Fruit fly (Drosophila melanogaster) whole organism, embryonic: Measurements from ENCODE around the gene DPCoAC.

Experiments
- Ada2b ChIP-seq: fragments of 200-800 bp; sonication (Bioruptor generic); IDR thresholded peaks from 2 replicates; pipeline ENCODE4 v1.3.6; 2022; ENCODE audit warnings: missing biosample characterization, missing genetic modification characterization
- Bdp1 ChIP-seq: fragments of 200-800 bp; sonication (Bioruptor generic); optimal IDR thresholded peaks from 3 replicates; lab custom pipeline; 2016; ENCODE audit warnings: missing biosample characterization, missing genetic modification characterization
- CG10321 ChIP-seq: fragments of 200-800 bp; sonication (Bioruptor generic); IDR thresholded peaks from 2 replicates; pipeline ENCODE4 v1.3.6; 2022; ENCODE audit warnings: missing biosample characterization, missing genetic modification characterization
- CG11093 ChIP-seq: fragments of 200-800 bp; sonication (Bioruptor generic); IDR thresholded peaks from 3 replicates; pipeline ENCODE4 v1.3.6; 2022; ENCODE audit warnings: missing biosample characterization, missing genetic modification characterization
- CG11695 ChIP-seq: fragments of 200-800 bp; sonication (Bioruptor generic); IDR thresholded peaks from 3 replicates; pipeline ENCODE4 v1.3.6; 2022; ENCODE audit warnings: missing biosample characterization, missing genetic modification characterization
- CG12104 ChIP-seq: fragments of 200-800 bp; sonication (Bioruptor generic); optimal IDR thresholded peaks from 3 replicates; lab custom pipeline; 2016; ENCODE audit warnings: missing biosample characterization, missing genetic modification characterization
- CG13296 ChIP-seq: fragments of 200-800 bp; sonication (Bioruptor generic); optimal IDR thresholded peaks from 3 replicates; lab custom pipeline; 2018; ENCODE audit warnings: missing biosample characterization, mild to moderate bottlenecking, missing genetic modification characterization
- CG17186 ChIP-seq: fragments of 200-800 bp; sonication (Bioruptor generic); optimal IDR thresholded peaks from 3 replicates; lab custom pipeline; 2017; ENCODE audit warnings: missing biosample characterization, missing genetic modification reagents, missing genetic modification characterization
- CG17328 ChIP-seq: fragments of 200-800 bp; sonication (Bioruptor generic); IDR thresholded peaks from 2 replicates; pipeline ENCODE4 v1.3.6; 2022; ENCODE audit warnings: missing biosample characterization, missing genetic modification characterization
- CG1792 ChIP-seq: fragments of 200-800 bp; sonication (Bioruptor generic); optimal IDR thresholded peaks from 2 replicates; lab custom pipeline; 2016; ENCODE audit warnings: missing biosample characterization, missing genetic modification characterization
- CG2875 ChIP-seq: fragments of 200-800 bp; sonication (Bioruptor generic); optimal IDR thresholded peaks from 2 replicates; lab custom pipeline; 2017; ENCODE audit warnings: missing biosample characterization, mild to moderate bottlenecking, missing genetic modification characterization, missing genetic modification reagents
- CG30020 ChIP-seq: fragments of 200-800 bp; optimal IDR thresholded peaks from 2 replicates; lab custom pipeline; 2019; ENCODE audit warnings: missing biosample characterization, mild to moderate bottlenecking, missing genetic modification characterization, moderate library complexity
- CG32772 ChIP-seq: fragments of 200-800 bp; sonication (Bioruptor generic); IDR thresholded peaks from 2 replicates; pipeline ENCODE4 v1.3.6; 2022; ENCODE audit warnings: missing biosample characterization, missing genetic modification characterization
- CG3281 ChIP-seq: fragments of 200-800 bp; sonication (Bioruptor generic); optimal IDR thresholded peaks from 3 replicates; lab custom pipeline; 2017; ENCODE audit warnings: missing biosample characterization, mild to moderate bottlenecking, missing genetic modification characterization
- CG34224 ChIP-seq: fragments of 200-800 bp; sonication (Bioruptor generic); IDR thresholded peaks from 3 replicates; pipeline ENCODE4 v1.3.6; 2022; ENCODE audit warnings: missing biosample characterization, missing genetic modification characterization; ENCODE audit not compliant: partially characterized antibody
- CG7357 ChIP-seq: fragments of 200-800 bp; sonication (Bioruptor generic); IDR thresholded peaks from 3 replicates; pipeline ENCODE4 v1.3.6; 2022; ENCODE audit warnings: missing biosample characterization, missing genetic modification characterization
- CG7839 ChIP-seq: fragments of 200-800 bp; sonication (Bioruptor generic); optimal IDR thresholded peaks from 3 replicates; lab custom pipeline; 2018; ENCODE audit warnings: missing biosample characterization, mild to moderate bottlenecking, missing genetic modification characterization, moderate library complexity
- CG8359 ChIP-seq: fragments of 200-800 bp; sonication (Bioruptor generic); optimal IDR thresholded peaks from 2 replicates; lab custom pipeline; 2017; ENCODE audit warnings: missing biosample characterization, mild to moderate bottlenecking, missing genetic modification characterization, borderline replicate concordance
- D19A ChIP-seq: fragments of 200-800 bp; optimal IDR thresholded peaks from 3 replicates; lab custom pipeline; 2019; ENCODE audit warnings: missing biosample characterization, mild to moderate bottlenecking, missing genetic modification characterization, moderate library complexity
- Doc3 ChIP-seq: fragments of 200-800 bp; sonication (Bioruptor generic); IDR thresholded peaks from 3 replicates; pipeline ENCODE4 v1.3.6; 2022; ENCODE audit warnings: missing biosample characterization, missing genetic modification characterization; ENCODE audit not compliant: partially characterized antibody
- Ets65A ChIP-seq: fragments of 200-800 bp; sonication (Bioruptor generic); peaks from one replicate; lab custom pipeline; 2016; ENCODE audit warnings: missing biosample characterization, missing genetic modification characterization
- Fer3 ChIP-seq: fragments of 200-800 bp; sonication (Bioruptor generic); optimal IDR thresholded peaks from 2 replicates; lab custom pipeline; 2018; ENCODE audit warnings: missing biosample characterization, mild to moderate bottlenecking, missing genetic modification characterization, moderate library complexity
- Gug ChIP-seq: fragments of 200-800 bp; sonication (Bioruptor generic); IDR thresholded peaks from 4 replicates; pipeline ENCODE4 v1.3.6; 2022; ENCODE audit warnings: missing biosample characterization, missing genetic modification characterization
- Hr39 ChIP-seq: fragments of >200 bp; optimal IDR thresholded peaks from 2 replicates; lab custom pipeline; 2017
- Hsf ChIP-seq: fragments of 200-800 bp; sonication (Bioruptor generic); optimal IDR thresholded peaks from 3 replicates; lab custom pipeline; 2016; ENCODE audit warnings: missing biosample characterization, missing genetic modification characterization
- NC2α ChIP-seq: fragments of 200-800 bp; sonication (Bioruptor generic); optimal IDR thresholded peaks from 2 replicates; lab custom pipeline; 2016; ENCODE audit warnings: missing biosample characterization, missing genetic modification characterization
- Rfx ChIP-seq: fragments of 200-800 bp; sonication (Bioruptor generic); IDR thresholded peaks from 2 replicates; pipeline ENCODE4 v1.3.6; 2022; ENCODE audit warnings: missing biosample characterization, missing genetic modification characterization
- Side ChIP-seq: fragments of 200-800 bp; sonication (Bioruptor generic); optimal IDR thresholded peaks from 2 replicates; lab custom pipeline; 2016; ENCODE audit warnings: missing biosample characterization, missing genetic modification characterization
- Sin3A ChIP-seq: fragments of >200 bp; optimal IDR thresholded peaks from 2 replicates; lab custom pipeline; 2018
- Tbp ChIP-seq: fragments of >200 bp; optimal IDR thresholded peaks from 2 replicates; lab custom pipeline; 2018; ENCODE audit warnings: missing biosample characterization, missing genetic modification characterization
- Usf ChIP-seq: fragments of 200-800 bp; sonication (Bioruptor generic); optimal IDR thresholded peaks from 2 replicates; lab custom pipeline; 2017; ENCODE audit warnings: missing genotype, missing biosample characterization, missing genetic modification characterization
- YL-1 ChIP-seq: fragments of 200-800 bp; sonication (Bioruptor generic); optimal IDR thresholded peaks from 3 replicates; lab custom pipeline; 2017; ENCODE audit warnings: missing biosample characterization, mild to moderate bottlenecking, missing genetic modification characterization
- bbx ChIP-seq: fragments of 200-800 bp; sonication (Bioruptor generic); IDR thresholded peaks from 2 replicates; pipeline ENCODE4 v1.3.6; 2022; ENCODE audit warnings: missing biosample characterization, missing genetic modification characterization; ENCODE audit not compliant: partially characterized antibody
- bsh ChIP-seq, 2 experiments: fragments of 200-800 bp; sonication (Bioruptor generic); optimal IDR thresholded peaks; 2 replicates each; lab custom pipeline; 2017 to 2018; ENCODE audit warnings: mild to moderate bottlenecking in 2 of 2, missing biosample characterization in 2 of 2, missing genetic modification characterization in 2 of 2, moderate library complexity in 1 of 2
- cg ChIP-seq: fragments of 200-800 bp; sonication (Bioruptor generic); optimal IDR thresholded peaks from 3 replicates; lab custom pipeline; 2019; ENCODE audit warnings: missing biosample characterization, mild to moderate bottlenecking, missing genetic modification characterization, moderate library complexity
- chinmo ChIP-seq: fragments of 200-800 bp; sonication (Bioruptor generic); IDR thresholded peaks from 4 replicates; pipeline ENCODE4 v1.3.6; 2022; ENCODE audit warnings: missing biosample characterization, missing genetic modification characterization; ENCODE audit not compliant: partially characterized antibody
- croc ChIP-seq: fragments of 200-800 bp; sonication (Bioruptor generic); conservative IDR thresholded peaks from 3 replicates; pipeline ENCODE4 v1.3.6; 2022; ENCODE audit warnings: missing biosample characterization, missing genetic modification characterization
- fd3F ChIP-seq: fragments of 200-800 bp; sonication (Bioruptor generic); optimal IDR thresholded peaks from 2 replicates; lab custom pipeline; 2018; ENCODE audit warnings: missing biosample characterization, mild to moderate bottlenecking, missing genetic modification characterization, moderate library complexity
- fu2 ChIP-seq: fragments of 200-800 bp; sonication (Bioruptor generic); optimal IDR thresholded peaks from 2 replicates; lab custom pipeline; 2016; ENCODE audit warnings: missing biosample characterization, missing genetic modification characterization
- gfzf ChIP-seq: fragments of 200-800 bp; sonication (Bioruptor generic); optimal IDR thresholded peaks from 2 replicates; lab custom pipeline; 2016; ENCODE audit warnings: missing biosample characterization, mild to moderate bottlenecking, missing genetic modification characterization, moderate library complexity
- grn ChIP-seq: fragments of 200-800 bp; sonication (Bioruptor generic); optimal IDR thresholded peaks from 3 replicates; lab custom pipeline; 2017; ENCODE audit warnings: missing biosample characterization, missing genetic modification characterization
- gsb ChIP-seq: fragments of 200-800 bp; sonication (Bioruptor generic); IDR thresholded peaks from 2 replicates; pipeline ENCODE4 v1.3.6; 2022; ENCODE audit warnings: missing biosample characterization, missing genetic modification characterization
- h ChIP-seq: fragments of >200 bp; optimal IDR thresholded peaks from 2 replicates; lab custom pipeline; 2017
- her ChIP-seq: fragments of 200-800 bp; sonication (Bioruptor generic); optimal IDR thresholded peaks from 2 replicates; lab custom pipeline; 2016; ENCODE audit warnings: missing biosample characterization, missing genetic modification characterization
- luna ChIP-seq: fragments of 200-800 bp; sonication (Bioruptor generic); optimal IDR thresholded peaks from 2 replicates; lab custom pipeline; 2016; ENCODE audit warnings: missing biosample characterization, missing genetic modification characterization
- onecut ChIP-seq: fragments of 200-800 bp; sonication (Bioruptor generic); IDR thresholded peaks from 2 replicates; pipeline ENCODE4 v1.3.6; 2022; ENCODE audit warnings: missing biosample characterization, missing genetic modification characterization
- shn ChIP-seq: fragments of 200-800 bp; sonication (Bioruptor generic); optimal IDR thresholded peaks from 3 replicates; lab custom pipeline; 2016; ENCODE audit warnings: missing biosample characterization, missing genetic modification characterization
- sob ChIP-seq: fragments of 200-800 bp; sonication (Bioruptor generic); IDR thresholded peaks from 2 replicates; pipeline ENCODE4 v1.3.6; 2022; ENCODE audit warnings: missing biosample characterization, missing genetic modification characterization
- stwl ChIP-seq: fragments of 200-800 bp; sonication (Bioruptor generic); optimal IDR thresholded peaks from 3 replicates; lab custom pipeline; 2018; ENCODE audit warnings: missing biosample characterization, mild to moderate bottlenecking, missing genetic modification characterization, moderate library complexity
- tll ChIP-seq, 2 experiments: fragments of 200-800 bp in 1 of 2; fragments of >200 bp in 1 of 2; sonication (Bioruptor generic) in 1 of 2; optimal IDR thresholded peaks; 2 replicates each; lab custom pipeline; 2017 to 2019; ENCODE audit warnings: missing biosample characterization in 2 of 2, missing genetic modification characterization in 2 of 2, mild to moderate bottlenecking in 1 of 2, moderate library complexity in 1 of 2

Gene DPCoAC

DNA sequence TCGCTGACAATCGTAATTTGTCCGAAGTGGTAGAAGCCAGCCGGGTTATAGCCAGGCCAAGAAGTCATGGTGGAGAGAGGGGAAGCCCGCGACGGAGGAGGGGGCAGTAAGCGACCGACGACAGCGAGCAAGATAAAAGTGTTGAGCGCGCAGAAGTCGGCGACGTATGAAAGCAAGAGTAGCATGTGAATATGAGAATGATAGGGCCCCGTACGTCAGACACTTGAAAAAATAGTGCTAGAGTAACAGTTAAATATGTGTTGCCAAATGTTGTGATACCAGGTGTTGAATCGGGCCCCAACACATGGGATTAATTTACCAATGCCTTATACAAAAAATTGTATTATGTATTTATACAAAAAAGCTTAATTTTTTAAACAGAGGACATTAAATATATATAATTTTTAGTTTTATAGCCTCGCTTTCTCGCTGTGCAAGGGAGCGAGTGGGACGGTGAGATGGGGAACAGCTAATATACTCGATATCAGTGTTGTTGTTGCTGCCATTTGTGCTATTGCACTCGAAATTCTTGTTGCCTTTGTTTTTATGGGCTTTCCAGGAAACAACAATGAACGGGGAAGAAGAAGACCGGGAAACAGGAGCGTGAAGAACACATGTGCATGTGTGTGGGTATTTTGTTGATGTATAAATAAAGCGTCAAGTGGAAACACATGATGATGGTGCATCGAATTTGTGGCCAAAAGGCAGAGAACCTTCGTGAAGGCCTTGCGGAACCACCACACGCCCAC, 7.4 kb downstream of the DPCoAC start (continued):
- peak; percentile 89 for TF ChIP-seq Fer3
- no peak for TF ChIP-seq Side (GFP tag; lab: Kevin White, UChicago)
- peak; percentile 87 for TF ChIP-seq Ada2b (GFP tag; lab: Robert Waterston, UW)
- TF ChIP-seq Sin3A (lab: Kevin White, UChicago), result no peak
- TF ChIP-seq CG7357 (GFP tag; lab: Robert Waterston, UW), result peak; percentile 80
- TF ChIP-seq Ets65A (GFP tag; lab: Kevin White, UChicago), result peak; percentile 95
- TF ChIP-seq Gug (GFP tag; lab: Robert Waterston, UW), result peak; percentile 78
- no peak for TF ChIP-seq bbx (GFP tag; lab: Robert Waterston, UW)
- peak; percentile 4 for TF ChIP-seq stwl (tag; lab: Kevin White, UChicago)
- peak; percentile 90 for TF ChIP-seq CG7839
- peak; percentile 59; the same call in 3 of the 4 replicates for TF ChIP-seq chinmo (GFP tag; lab: Robert Waterston, UW)
- peak; percentile 23 for TF ChIP-seq Bdp1 (GFP tag; lab: Kevin White, UChicago)
- peak; percentile 84 for TF ChIP-seq gsb (GFP tag; lab: Robert Waterston, UW)
- TF ChIP-seq CG3281, result peak; percentile 87
- peak; percentile 67 for TF ChIP-seq Hsf (GFP tag; lab: Kevin White, UChicago)
- no peak for TF ChIP-seq NC2α
- no peak for TF ChIP-seq luna
- no peak for TF ChIP-seq YL-1 (GFP tag; lab: Kevin White, UChicago)
- TF ChIP-seq CG17328 (GFP tag; lab: Robert Waterston, UW), result peak; percentile 87
- TF ChIP-seq Usf (GFP tag; lab: Kevin White, UChicago), result peak; percentile 76
- no peak for TF ChIP-seq Tbp (GFP tag; lab: Kevin White, UChicago)
- no peak for TF ChIP-seq fu2 (GFP tag; lab: Kevin White, UChicago)
- no peak for TF ChIP-seq Doc3
- TF ChIP-seq CG2875 (GFP tag; lab: Kevin White, UChicago), result peak; percentile 65
- TF ChIP-seq cg (GFP tag; lab: Kevin White, UChicago), result no peak
- peak; percentile 84 for TF ChIP-seq sob
- peak; percentile 76 to 91 for TF ChIP-seq bsh (GFP tag; optimal IDR thresholded peaks at IDR 0.05; lab: Kevin White, UChicago)
- TF ChIP-seq Rfx, result peak; percentile 89
- peak; percentile 60 for TF ChIP-seq grn (GFP tag; lab: Kevin White, UChicago)
- peak; percentile 53 for TF ChIP-seq CG8359 (GFP tag; lab: Kevin White, UChicago)
- peak; percentile 44 for TF ChIP-seq CG30020
- TF ChIP-seq D19A (tag; lab: Kevin White, UChicago), result peak; percentile 84
- peak; percentile 77 for TF ChIP-seq fd3F (GFP tag; lab: Kevin White, UChicago)
- TF ChIP-seq shn (GFP tag; lab: Kevin White, UChicago), result peak; percentile 21
- TF ChIP-seq CG13296 (GFP tag; lab: Kevin White, UChicago), result peak; percentile 73
- TF ChIP-seq CG1792 (GFP tag; lab: Kevin White, UChicago), result no peak
- no peak for TF ChIP-seq gfzf (GFP tag; lab: Kevin White, UChicago)
- peak in 1 of 2 experiments; percentile 93 for TF ChIP-seq tll (GFP tag; optimal IDR thresholded peaks at IDR 0.05; lab: Kevin White, UChicago)
- peak; percentile 84 for TF ChIP-seq CG12104 (GFP tag; lab: Kevin White, UChicago)
- TF ChIP-seq h (lab: Kevin White, UChicago), result no peak
- no peak for TF ChIP-seq her (GFP tag; lab: Kevin White, UChicago)
- TF ChIP-seq CG10321, result peak; percentile 54
- no peak for TF ChIP-seq Hr39 (lab: Kevin White, UChicago)
- TF ChIP-seq CG32772 (GFP tag; lab: Robert Waterston, UW), result peak; percentile 82
- no peak for TF ChIP-seq CG34224
- no peak for TF ChIP-seq CG17186 (GFP tag; lab: Kevin White, UChicago)
- TF ChIP-seq onecut (GFP tag; lab: Robert Waterston, UW), result peak; percentile 82
- TF ChIP-seq CG11695 (GFP tag; lab: Robert Waterston, UW), result peak; percentile 80; the same call in 2 of the 3 replicates
- peak; percentile 67; the same call in 2 of the 3 replicates for TF ChIP-seq CG11093 (GFP tag; lab: Robert Waterston, UW)
- TF ChIP-seq croc (GFP tag; lab: Robert Waterston, UW), result peak; percentile 79
